Worm (Caenorhabditis elegans): ENCODE measurements around the gene F57F5.3.

DNA sequence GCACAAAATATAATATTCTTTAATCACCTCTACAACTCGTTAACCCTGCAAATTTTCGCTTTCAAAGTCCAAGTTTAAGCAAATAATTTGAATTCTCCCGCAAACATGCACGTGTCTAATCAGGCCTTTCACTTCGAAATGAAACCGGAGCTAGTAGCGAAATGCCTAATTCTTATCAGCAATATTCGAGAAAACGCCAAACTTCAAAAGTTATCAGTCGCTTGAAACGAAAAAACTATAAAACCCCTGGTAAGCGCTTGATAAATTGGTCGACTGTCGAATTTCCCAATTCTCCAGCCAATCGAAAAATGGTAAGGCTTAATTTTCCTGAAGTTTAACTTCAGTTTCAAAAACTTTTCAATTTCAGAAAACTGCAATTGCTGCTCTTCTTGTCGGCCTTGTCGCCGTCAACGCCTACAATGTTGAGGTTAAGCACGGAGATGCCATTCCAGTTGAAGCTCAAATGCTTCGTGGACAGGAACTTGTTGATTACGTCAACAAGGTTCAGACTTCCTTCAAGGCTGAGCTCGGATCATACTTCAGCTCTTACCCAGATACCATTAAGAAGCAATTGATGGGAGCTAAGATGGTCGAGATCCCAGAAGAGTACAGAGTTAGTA lies 3.4 kb downstream of the F57F5.3 start, which contains the start of gene cpr-9:
- TF ChIP-seq sem-2 (GFP tag; optimal IDR thresholded peaks at IDR 0.05) (no peak), unc-39 (tag; optimal IDR thresholded peaks at IDR 0.05) (no peak), snpc-4 (tag; optimal IDR thresholded peaks at IDR 0.05) (no peak), unc-120 (tag; optimal IDR thresholded peaks at IDR 0.05; ENCODE audit: poor library complexity, severe bottlenecking) (no peak), unc-62 (GFP tag; optimal IDR thresholded peaks at IDR 0.05) (no peak)

Data from whole organism, mixed stage, embryonic.